Fruit fly (Drosophila melanogaster): ENCODE data around the gene CG32985.

CG32985 gene

dm6 chr2L:8949919-8950722 lies 12.2 kb upstream of the CG32985 start:
- TF ChIP-seq CTCF (optimal IDR thresholded peaks at IDR 0.05) (no peak), CG8478 (optimal IDR thresholded peaks at IDR 0.05) (no peak)

DNA sequence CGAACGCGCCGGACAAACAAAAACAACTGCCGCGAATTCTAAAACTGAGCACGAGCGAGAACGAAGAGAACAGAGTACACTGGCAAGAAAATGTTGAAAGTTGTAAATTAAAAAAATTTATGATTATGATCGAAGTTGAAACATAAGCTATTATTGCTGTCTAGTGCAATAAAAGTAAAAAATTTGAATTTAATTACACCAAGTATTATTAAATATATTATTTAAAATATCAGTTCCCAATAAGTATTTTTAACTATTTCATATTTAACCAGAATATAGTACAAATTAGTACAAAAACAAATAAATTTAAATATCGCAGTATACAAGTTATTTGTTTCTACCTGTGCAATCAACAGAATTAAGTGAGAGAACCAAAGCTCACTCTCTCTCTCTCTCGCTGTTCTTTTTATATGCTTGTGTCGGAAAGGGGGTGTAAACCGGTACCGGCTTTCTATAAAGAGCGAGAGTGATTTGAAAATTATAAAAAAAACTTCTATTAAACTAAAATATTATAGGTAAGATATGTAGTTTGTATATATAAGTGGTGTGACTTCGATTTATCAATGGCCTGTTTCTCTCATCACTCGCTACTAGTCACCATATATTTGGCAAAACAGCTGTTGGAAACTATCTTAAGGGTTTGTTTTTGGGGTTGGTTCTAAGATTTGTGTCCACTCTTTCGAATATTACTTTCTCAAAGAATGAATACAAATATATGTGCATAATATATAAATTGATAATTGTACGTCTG lies 11.0 kb upstream of the CG32985 start, which contains the start of gene C1GalTA:
C1GalTA (minus strand) TSS at position 33 of the 751 bp plus-strand sequence.
- TF ChIP-seq CTCF (optimal IDR thresholded peaks at IDR 0.05) (no peak), CG8478 (optimal IDR thresholded peaks at IDR 0.05) (peak; percentile 1)

- no peak for TF ChIP-seq CG8478 (optimal IDR thresholded peaks at IDR 0.05)
- peak; percentile 47 to 55 for TF ChIP-seq CTCF (optimal IDR thresholded peaks at IDR 0.05)
These were observed 9.9 kb upstream of the CG32985 start for dm6 chr2L:8952194-8953037.

DNA sequence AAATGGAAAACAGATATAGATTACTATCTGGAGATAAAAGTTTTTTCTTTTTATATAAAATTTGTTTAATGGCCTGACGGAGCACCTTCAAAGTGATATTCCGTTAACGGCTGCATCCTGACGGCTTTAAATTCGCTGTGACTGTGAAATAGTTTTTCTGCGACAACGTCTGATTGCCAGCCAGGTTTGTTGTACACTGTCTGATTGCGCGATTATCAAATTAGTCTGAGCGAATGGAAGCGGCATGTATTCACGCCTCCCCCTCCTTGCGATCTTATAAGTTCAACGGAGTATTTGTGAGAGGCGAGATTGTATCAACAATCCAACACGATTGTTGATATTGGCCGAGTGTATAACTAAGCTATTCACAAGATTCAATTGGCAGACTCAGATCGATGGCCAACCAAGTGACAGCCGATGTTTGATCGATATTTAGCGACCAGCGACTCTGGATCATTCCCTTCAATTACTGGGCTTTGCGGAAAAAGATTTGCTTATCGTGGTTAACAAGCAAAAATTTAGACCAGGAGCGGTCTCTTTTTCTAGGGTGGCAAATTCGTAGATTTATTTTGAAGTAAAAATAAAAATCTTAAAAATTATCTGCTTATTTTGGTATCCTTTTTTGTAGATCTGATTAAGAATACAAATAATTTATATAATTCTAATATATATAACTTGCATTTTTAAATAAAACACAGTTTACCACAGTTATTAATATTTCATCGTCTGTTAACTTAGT lies 6.6 kb upstream of the CG32985 start:
- no peak for TF ChIP-seq CG8478 (optimal IDR thresholded peaks at IDR 0.05)
- no peak for TF ChIP-seq CTCF (optimal IDR thresholded peaks at IDR 0.05)

- TF ChIP-seq CG8478 (optimal IDR thresholded peaks at IDR 0.05) (no peak), CTCF (optimal IDR thresholded peaks at IDR 0.05) (no peak)
These were observed 6.0 kb upstream of the CG32985 start for dm6 chr2L:8956336-8956726.

DNA sequence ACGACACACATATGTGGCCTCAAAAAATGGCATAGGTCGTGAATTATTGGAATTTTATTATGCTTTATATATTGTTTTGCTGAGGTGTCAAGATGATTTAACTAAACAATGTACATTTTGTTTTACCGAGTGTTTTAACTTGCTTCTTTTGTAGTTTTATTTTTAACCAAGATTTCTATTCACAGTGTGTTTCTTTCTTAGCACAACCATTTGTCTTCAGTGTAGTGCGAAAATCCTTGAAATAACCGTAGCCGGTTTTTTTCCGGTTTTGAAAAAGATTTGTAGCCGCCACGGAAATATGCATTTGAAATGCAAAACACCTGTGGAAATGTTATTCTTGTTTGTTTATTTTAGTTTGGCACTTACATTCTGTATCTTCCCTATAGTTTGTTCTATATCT lies 5.2 kb upstream of the CG32985 start:
- TF ChIP-seq CG8478 (optimal IDR thresholded peaks at IDR 0.05) (no peak), CTCF (optimal IDR thresholded peaks at IDR 0.05) (no peak)

dm6 chr2L:8958046-8958497 lies 4.3 kb upstream of the CG32985 start:
- peak in 1 of 2 experiments; percentile 11 for TF ChIP-seq CTCF (optimal IDR thresholded peaks at IDR 0.05)
- TF ChIP-seq CG8478 (optimal IDR thresholded peaks at IDR 0.05), result no peak

DNA sequence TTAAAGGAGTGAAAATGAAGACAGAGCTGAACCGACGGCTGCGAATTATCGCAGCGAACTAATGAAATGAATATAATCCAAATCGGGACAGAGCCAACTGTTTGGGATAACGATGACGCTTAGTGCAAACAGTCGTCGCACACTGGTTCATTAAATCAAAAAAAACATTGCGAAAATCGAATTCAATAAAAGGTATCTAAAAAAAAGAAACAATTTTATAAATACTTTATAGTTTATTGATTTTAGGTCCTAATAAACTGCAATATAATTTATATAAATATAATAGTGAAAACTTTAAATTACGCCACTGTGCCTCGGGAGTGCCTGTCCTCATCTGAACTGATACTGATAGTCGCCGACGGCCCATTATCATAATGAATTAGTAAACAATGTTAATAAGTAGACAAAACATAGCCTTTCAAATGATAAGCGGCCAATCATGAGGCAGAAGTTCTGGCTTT lies 3.3 kb upstream of the CG32985 start, which contains the start of gene CG31886:
CG31886 (minus strand) TSS at position 51 of the 461 bp plus-strand sequence.
- TF ChIP-seq CG8478 (optimal IDR thresholded peaks at IDR 0.05) (no peak), CTCF (optimal IDR thresholded peaks at IDR 0.05) (no peak)

dm6 chr2L:8964657-8965056 lies 2.3 kb downstream of the CG32985 start, which contains the start of gene CG32984:
Gene CG32984, plus strand, starts transcription at chr2L:8964957.
- no peak for TF ChIP-seq CG8478 (optimal IDR thresholded peaks at IDR 0.05)
- no peak for TF ChIP-seq CTCF (optimal IDR thresholded peaks at IDR 0.05)

DNA sequence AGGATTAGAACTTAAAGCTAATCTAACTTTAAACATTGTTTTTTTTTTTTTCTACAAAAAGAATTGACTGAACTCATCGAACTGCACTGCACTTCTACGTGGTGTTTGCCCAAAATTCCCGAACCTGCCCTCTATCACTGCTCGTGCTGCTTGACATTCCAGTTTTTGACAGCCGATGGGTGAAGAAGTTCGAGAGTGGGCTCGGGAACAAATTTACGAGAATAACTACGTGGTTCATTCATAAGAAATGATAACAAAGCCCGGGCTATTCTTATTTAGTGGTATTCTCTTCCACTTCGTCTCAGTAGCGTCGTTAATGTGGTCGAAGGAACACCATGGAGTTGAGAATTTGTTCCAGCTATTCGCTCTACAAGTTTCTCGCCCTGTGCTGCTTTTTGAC lies 4.9 kb downstream of the CG32985 start, which contains the start of gene CG18088:
CG18088 (plus strand) TSS at position 301 of the 400 bp plus-strand sequence.
- TF ChIP-seq CG8478 (optimal IDR thresholded peaks at IDR 0.05) (no peak), CTCF (optimal IDR thresholded peaks at IDR 0.05) (no peak)

dm6 chr2L:8972905-8973304 lies 10.6 kb downstream of the CG32985 start:
- TF ChIP-seq CG8478 (optimal IDR thresholded peaks at IDR 0.05) (no peak), CTCF (optimal IDR thresholded peaks at IDR 0.05) (no peak)

DNA sequence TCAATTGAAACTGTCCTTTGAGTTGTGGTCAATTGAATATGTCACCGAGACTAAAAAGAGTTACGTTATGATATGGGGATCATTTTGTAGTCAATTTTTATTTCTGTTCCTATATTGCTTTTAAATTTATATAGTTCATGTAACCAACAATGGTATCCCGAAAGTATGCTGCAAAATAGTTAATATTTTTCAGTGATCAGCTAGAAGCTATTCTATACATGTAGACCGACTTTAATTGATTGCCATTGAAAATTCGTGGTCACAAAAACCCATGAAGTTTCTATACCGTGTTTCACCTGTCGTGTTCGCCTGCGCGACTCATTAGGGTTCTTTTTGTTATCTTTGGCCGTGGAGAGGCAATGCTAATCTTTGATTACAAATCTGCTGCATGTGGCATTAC lies 12.2 kb downstream of the CG32985 start:
- TF ChIP-seq CTCF (optimal IDR thresholded peaks at IDR 0.05), result no peak
- TF ChIP-seq CG8478 (optimal IDR thresholded peaks at IDR 0.05), result no peak

DNA sequence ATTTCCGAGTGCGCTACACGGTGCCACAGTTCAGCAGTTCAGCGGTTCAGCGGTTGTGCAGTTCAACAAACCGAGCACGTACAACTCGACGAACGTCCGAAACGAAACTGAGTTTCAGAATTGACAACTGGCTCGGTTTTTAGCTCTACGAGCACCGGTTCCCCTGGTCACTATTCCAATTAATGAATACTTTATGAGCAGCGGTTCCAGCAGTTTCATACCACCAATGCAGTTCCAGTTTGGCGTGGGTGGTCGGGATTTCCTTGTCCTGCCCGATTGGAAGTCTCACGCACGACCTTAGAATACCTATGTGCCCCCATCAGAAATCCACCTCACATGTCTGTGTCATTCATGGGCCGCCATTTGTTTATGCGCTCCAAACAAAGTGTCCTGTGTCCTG lies 13.0 kb downstream of the CG32985 start, which contains the start of gene CG9541:
CG9541 (minus strand) TSS at position 101 of the 400 bp plus-strand sequence.
- TF ChIP-seq CTCF (optimal IDR thresholded peaks at IDR 0.05), result no peak

- no peak for TF ChIP-seq CG8478 (optimal IDR thresholded peaks at IDR 0.05)
- no peak for TF ChIP-seq CTCF (optimal IDR thresholded peaks at IDR 0.05)
These were observed 18.0 kb downstream of the CG32985 start, which contains the start of gene CG18662 for dm6 chr2L:8980359-8980758. Gene CG18662, plus strand, starts transcription at chr2L:8980659.

All from S2 (cell line).